Fruit fly (Drosophila melanogaster): ENCODE measurements around the gene Nulp1.
A peak's percentile ranks its signal among the peaks of the same experiment; 100 is the strongest.

Nulp1 gene

DNA sequence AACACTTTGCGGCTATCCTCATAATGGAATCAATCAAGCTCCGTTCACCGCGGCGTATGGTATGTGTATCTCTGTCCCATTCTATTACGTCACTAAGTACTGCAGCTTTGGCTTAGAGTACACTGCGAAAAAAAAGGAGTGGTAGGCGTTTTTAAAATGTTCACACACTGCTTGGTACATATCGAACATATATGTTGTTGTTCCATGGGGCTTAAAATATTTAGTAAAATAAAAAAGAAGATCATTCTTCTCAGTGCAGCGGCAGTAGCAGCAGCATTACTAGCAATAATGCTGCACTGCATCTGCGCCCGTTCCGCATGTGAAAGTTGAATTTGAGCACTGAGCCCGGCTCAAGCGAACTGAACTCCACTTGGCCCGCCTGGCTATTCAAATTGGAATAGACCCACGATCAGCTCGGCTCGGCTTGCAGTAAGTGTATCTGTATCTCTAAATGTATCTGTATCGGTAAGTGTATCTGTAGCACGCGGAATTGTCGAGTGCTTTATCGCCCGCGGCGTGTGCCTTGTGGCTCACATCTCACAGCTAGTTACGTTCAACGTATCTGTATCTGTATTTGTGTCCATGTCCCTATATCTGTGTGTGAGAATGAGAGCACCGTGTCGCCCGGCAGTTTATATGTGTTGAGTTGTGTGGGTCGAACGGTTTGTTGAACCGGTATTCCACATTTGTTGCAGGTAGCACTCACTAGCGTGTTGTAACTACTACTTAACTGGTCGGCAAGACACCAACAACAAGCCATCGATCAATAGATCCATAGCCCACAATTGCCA, 43.2 kb downstream of the Nulp1 start:
- TF ChIP-seq spab (GFP tag; optimal IDR thresholded peaks at IDR 0.05), result peak; percentile 53
- TF ChIP-seq svp (GFP tag), result no peak
- TF ChIP-seq fd85E (GFP tag; optimal IDR thresholded peaks at IDR 0.05), result no peak
- peak; percentile 50 for TF ChIP-seq cyc (GFP tag; optimal IDR thresholded peaks at IDR 0.05)
- peak; percentile 53 for TF ChIP-seq CG3032 (tag; optimal IDR thresholded peaks at IDR 0.05)
- TF ChIP-seq pdm3 (GFP tag; optimal IDR thresholded peaks at IDR 0.05), result peak; percentile 88
- TF ChIP-seq net (GFP tag; optimal IDR thresholded peaks at IDR 0.05), result peak; percentile 90
- TF ChIP-seq CG9139 (GFP tag; optimal IDR thresholded peaks at IDR 0.05), result no peak
- no peak for TF ChIP-seq fkh (GFP tag; optimal IDR thresholded peaks at IDR 0.05)
- peak; percentile 61 for TF ChIP-seq CG6792 (GFP tag; optimal IDR thresholded peaks at IDR 0.05)
- TF ChIP-seq acj6 (GFP tag; optimal IDR thresholded peaks at IDR 0.05), result peak; percentile 81
- peak; percentile 54 for TF ChIP-seq CG10669 (GFP tag; optimal IDR thresholded peaks at IDR 0.05)
- no peak for TF ChIP-seq Blimp-1 (GFP tag; optimal IDR thresholded peaks at IDR 0.05)
- TF ChIP-seq CG10631 (GFP tag; optimal IDR thresholded peaks at IDR 0.05), result peak; percentile 80
- peak; percentile 56 for TF ChIP-seq Sox15 (GFP tag; optimal IDR thresholded peaks at IDR 0.05)
- peak; percentile 62 for TF ChIP-seq topi (GFP tag; optimal IDR thresholded peaks at IDR 0.05)
- TF ChIP-seq CG6163 (GFP tag; IDR thresholded peaks at IDR 0.05), result peak; percentile 94
- peak; percentile 52 for TF ChIP-seq CG11902 (GFP tag; optimal IDR thresholded peaks at IDR 0.05)
- peak; percentile 29 for TF ChIP-seq Smox (GFP tag; optimal IDR thresholded peaks at IDR 0.05)
- peak; percentile 95 for TF ChIP-seq CG6276 (GFP tag; optimal IDR thresholded peaks at IDR 0.05)
- no peak for TF ChIP-seq Ets21C (GFP tag; optimal IDR thresholded peaks at IDR 0.05)
- TF ChIP-seq Hr4 (GFP tag; optimal IDR thresholded peaks at IDR 0.05), result peak; percentile 96
- TF ChIP-seq salr (GFP tag; optimal IDR thresholded peaks at IDR 0.05), result peak; percentile 13 to 90
- peak; percentile 91 for TF ChIP-seq Lpt (GFP tag; optimal IDR thresholded peaks at IDR 0.05)
- no peak for TF ChIP-seq CG6854 (GFP tag; optimal IDR thresholded peaks at IDR 0.05)
- TF ChIP-seq Eip93F (GFP tag; optimal IDR thresholded peaks at IDR 0.05), result no peak
- peak; percentile 48 for TF ChIP-seq Hr39 (GFP tag; optimal IDR thresholded peaks at IDR 0.05)
- peak; percentile 97 for TF ChIP-seq CG15336 (GFP tag; IDR thresholded peaks at IDR 0.05)
- TF ChIP-seq fd59A (GFP tag; optimal IDR thresholded peaks at IDR 0.05), result peak; percentile 65
- peak; percentile 83 for TF ChIP-seq dac (GFP tag; optimal IDR thresholded peaks at IDR 0.05)
- peak; percentile 62 for TF ChIP-seq Met (GFP tag; optimal IDR thresholded peaks at IDR 0.05)
- peak; percentile 96 for TF ChIP-seq eg (GFP tag; IDR thresholded peaks at IDR 0.05)
- TF ChIP-seq Gug (GFP tag; IDR thresholded peaks at IDR 0.05), result peak; percentile 89
- peak; percentile 76 for TF ChIP-seq CG11762 (GFP tag; optimal IDR thresholded peaks at IDR 0.05; ENCODE audit: insufficient read depth)
- peak; percentile 96 for TF ChIP-seq Eip78C (GFP tag)
- peak in 1 of 2 experiments; percentile 55 for TF ChIP-seq ss (GFP tag; optimal IDR thresholded peaks at IDR 0.05)
- peak; percentile 47 for TF ChIP-seq CG6808 (GFP tag; optimal IDR thresholded peaks at IDR 0.05)
- TF ChIP-seq CG1621 (tag; optimal IDR thresholded peaks at IDR 0.05), result no peak
- TF ChIP-seq CG34406 (GFP tag; optimal IDR thresholded peaks at IDR 0.05), result peak; percentile 68
- peak; percentile 46 for TF ChIP-seq CG31627 (GFP tag; optimal IDR thresholded peaks at IDR 0.05)
- TF ChIP-seq CG8119 (GFP tag; IDR thresholded peaks at IDR 0.05), result peak; percentile 95
- peak; percentile 88 for TF ChIP-seq CG4318 (GFP tag; optimal IDR thresholded peaks at IDR 0.05)
- peak; percentile 64 for TF ChIP-seq Eip75B (GFP tag; optimal IDR thresholded peaks at IDR 0.05)
- TF ChIP-seq CG7368 (GFP tag; optimal IDR thresholded peaks at IDR 0.05), result peak; percentile 72
- peak; percentile 63 for TF ChIP-seq Hr38 (GFP tag; optimal IDR thresholded peaks at IDR 0.05)
- peak; percentile 87 for TF ChIP-seq achi (GFP tag; optimal IDR thresholded peaks at IDR 0.05)
- peak; percentile 78 for TF ChIP-seq Sox14 (GFP tag; optimal IDR thresholded peaks at IDR 0.05)
- TF ChIP-seq CG3919 (GFP tag; optimal IDR thresholded peaks at IDR 0.05), result peak; percentile 89
- TF ChIP-seq Ets96B (tag; optimal IDR thresholded peaks at IDR 0.05), result peak; percentile 52
- peak; percentile 92 for TF ChIP-seq CG11294 (GFP tag; IDR thresholded peaks at IDR 0.05)
- peak; percentile 90 for TF ChIP-seq OdsH (GFP tag; optimal IDR thresholded peaks at IDR 0.05)
